Fruit fly (Drosophila melanogaster): Measurements from ENCODE around the gene CG8679.
A peak's percentile ranks its signal among the peaks of the same experiment; 100 is the strongest.

The CG8679 gene

dm6 chr2L:21237048-21237747 lies 18.9 kb upstream of the CG8679 start, which contains the start of gene Hr39 (continued):
- TF ChIP-seq Xrp1 (GFP tag; IDR thresholded peaks at IDR 0.05) (no peak), Hsf (GFP tag; optimal IDR thresholded peaks at IDR 0.05) (peak; percentile 41), caup (GFP tag; optimal IDR thresholded peaks at IDR 0.05; ENCODE audit: severe bottlenecking) (peak; percentile 34), lab (GFP tag; optimal IDR thresholded peaks at IDR 0.05) (peak; percentile 30), CG8089 (GFP tag; optimal IDR thresholded peaks at IDR 0.05) (peak; percentile 25), slbo (GFP tag; IDR thresholded peaks at IDR 0.05) (no peak), CG11560 (tag; IDR thresholded peaks at IDR 0.05) (no peak), HmgD (GFP tag; optimal IDR thresholded peaks at IDR 0.05) (peak; percentile 34), jigr1 (GFP tag; IDR thresholded peaks at IDR 0.05) (no peak), CG18764 (GFP tag; optimal IDR thresholded peaks at IDR 0.05) (peak; percentile 49), CG16779 (GFP tag; IDR thresholded peaks at IDR 0.05) (no peak), B-H2 (GFP tag; optimal IDR thresholded peaks at IDR 0.05) (no peak), CG5245 (GFP tag; optimal IDR thresholded peaks at IDR 0.05) (peak; percentile 9), CG2202 (tag; optimal IDR thresholded peaks at IDR 0.05) (no peak), ash1 (GFP tag; optimal IDR thresholded peaks at IDR 0.05) (no peak), scrt (GFP tag; optimal IDR thresholded peaks at IDR 0.05) (peak; percentile 54), bigmax (GFP tag; optimal IDR thresholded peaks at IDR 0.05) (peak; percentile 73), Fer1 (GFP tag; optimal IDR thresholded peaks at IDR 0.05) (peak; percentile 57), knrl (GFP tag; IDR thresholded peaks at IDR 0.05; ENCODE audit: partially characterized antibody) (no peak), Poxn (GFP tag; IDR thresholded peaks at IDR 0.05) (no peak), dan (GFP tag; IDR thresholded peaks at IDR 0.05) (no peak), tll (GFP tag; optimal IDR thresholded peaks at IDR 0.05) (no peak), Antp (GFP tag; optimal IDR thresholded peaks at IDR 0.05) (peak; percentile 13), maf-S (GFP tag; optimal IDR thresholded peaks at IDR 0.05) (peak; percentile 0), CG10959 (GFP tag; IDR thresholded peaks at IDR 0.05) (no peak), twi (tag; optimal IDR thresholded peaks at IDR 0.05) (no peak), usp (GFP tag; optimal IDR thresholded peaks at IDR 0.05) (no peak), CG16813 (GFP tag; IDR thresholded peaks at IDR 0.05; ENCODE audit: partially characterized antibody) (no peak), CG4282 (GFP tag; optimal IDR thresholded peaks at IDR 0.05) (no peak), pros (GFP tag; optimal IDR thresholded peaks at IDR 0.05) (no peak), pita (GFP tag; optimal IDR thresholded peaks at IDR 0.05) (peak; percentile 40), sna (GFP tag; IDR thresholded peaks at IDR 0.05; ENCODE audit: partially characterized antibody) (no peak), nerfin-2 (GFP tag; IDR thresholded peaks at IDR 0.05; ENCODE audit: partially characterized antibody) (no peak), ap (GFP tag; IDR thresholded peaks at IDR 0.05) (no peak), CG4360 (GFP tag; IDR thresholded peaks at IDR 0.05) (no peak), B-H1 (GFP tag; IDR thresholded peaks at IDR 0.05) (no peak), CHES-1-like (GFP tag; optimal IDR thresholded peaks at IDR 0.05) (peak; percentile 74), her (GFP tag; optimal IDR thresholded peaks at IDR 0.05) (no peak), zen2 (GFP tag; IDR thresholded peaks at IDR 0.05; ENCODE audit: partially characterized antibody) (no peak), mld (GFP tag; IDR thresholded peaks at IDR 0.05; ENCODE audit: partially characterized antibody) (no peak), CG4617 (GFP tag; optimal IDR thresholded peaks at IDR 0.05; ENCODE audit: borderline replicate concordance) (no peak), Dip2 (GFP tag; IDR thresholded peaks at IDR 0.05) (no peak), Dad (GFP tag; optimal IDR thresholded peaks at IDR 0.05) (peak; percentile 40), CG12391 (tag; optimal IDR thresholded peaks at IDR 0.05) (peak; percentile 1), CG3847 (GFP tag; IDR thresholded peaks at IDR 0.05) (no peak), Neu2 (GFP tag; optimal IDR thresholded peaks at IDR 0.05; ENCODE audit: borderline replicate concordance) (no peak), onecut (GFP tag; IDR thresholded peaks at IDR 0.05) (no peak; the same call in 1 of the 2 replicates), chif (GFP tag; optimal IDR thresholded peaks at IDR 0.05) (peak in 1 of 2 experiments; percentile 38), pho (GFP tag; optimal IDR thresholded peaks at IDR 0.05) (peak; percentile 16), org-1 (GFP tag; optimal IDR thresholded peaks at IDR 0.05) (no peak)

Measured in whole organism, embryonic.